Fruit fly (Drosophila melanogaster) whole organism, prepupa: ENCODE data around the gene grk.

ENCODE experiments used
- Blimp-1 ChIP-seq: fragments of 200-800 bp; sonication (Bioruptor generic); optimal IDR thresholded peaks from 3 replicates; lab custom pipeline; 2017; ENCODE audit warnings: missing biosample characterization, missing genetic modification characterization, mild to moderate bottlenecking, moderate library complexity, missing genetic modification reagents
- CG10631 ChIP-seq: fragments of 200-800 bp; sonication (Bioruptor generic); optimal IDR thresholded peaks from 2 replicates; lab custom pipeline; 2016; ENCODE audit warnings: missing biosample characterization, missing genetic modification characterization
- CG10669 ChIP-seq: fragments of 200-800 bp; sonication (Bioruptor generic); optimal IDR thresholded peaks from 3 replicates; lab custom pipeline; 2018; ENCODE audit warnings: missing biosample characterization, mild to moderate bottlenecking, missing genetic modification characterization, moderate library complexity
- CG11294 ChIP-seq: fragments of 200-800 bp; sonication (Bioruptor generic); IDR thresholded peaks from 2 replicates; pipeline ENCODE4 v1.3.6; 2022; ENCODE audit warnings: missing biosample characterization, missing genetic modification characterization
- CG15336 ChIP-seq: fragments of 200-800 bp; sonication (Bioruptor generic); IDR thresholded peaks from 2 replicates; pipeline ENCODE4 v1.3.6; 2022; ENCODE audit warnings: missing biosample characterization, missing genetic modification characterization
- CG1621 ChIP-seq: fragments of 200-800 bp; sonication (Bioruptor generic); optimal IDR thresholded peaks from 3 replicates; lab custom pipeline; 2018; ENCODE audit warnings: missing biosample characterization, mild to moderate bottlenecking, missing genetic modification characterization
- CG3032 ChIP-seq: fragments of 200-800 bp; optimal IDR thresholded peaks from 2 replicates; lab custom pipeline; 2019; ENCODE audit warnings: missing biosample characterization, mild to moderate bottlenecking, missing genetic modification characterization, moderate library complexity
- CG31627 ChIP-seq: fragments of 200-800 bp; sonication (Bioruptor generic); optimal IDR thresholded peaks from 3 replicates; lab custom pipeline; 2016; ENCODE audit warnings: missing biosample characterization, missing genetic modification characterization
- CG32006 ChIP-seq: fragments of 200-800 bp; sonication (Bioruptor generic); optimal IDR thresholded peaks from 3 replicates; lab custom pipeline; 2017; ENCODE audit warnings: missing biosample characterization, mild to moderate bottlenecking, missing genetic modification characterization
- CG34406 ChIP-seq: fragments of 200-800 bp; sonication (Bioruptor generic); optimal IDR thresholded peaks from 3 replicates; lab custom pipeline; 2016; ENCODE audit warnings: missing biosample characterization, missing genetic modification characterization
- CG6163 ChIP-seq: fragments of 200-800 bp; sonication (Bioruptor generic); IDR thresholded peaks from 3 replicates; pipeline ENCODE4 v1.3.6; 2022; ENCODE audit warnings: missing biosample characterization, missing genetic modification characterization
- CG6792 ChIP-seq: fragments of 200-800 bp; sonication (Bioruptor generic); optimal IDR thresholded peaks from 3 replicates; lab custom pipeline; 2016; ENCODE audit warnings: missing biosample characterization, missing genetic modification characterization
- CG6854 ChIP-seq: fragments of 200-800 bp; sonication (Bioruptor generic); optimal IDR thresholded peaks from 2 replicates; lab custom pipeline; 2017; ENCODE audit warnings: missing biosample characterization, mild to moderate bottlenecking, missing genetic modification characterization
- CG8119 ChIP-seq: fragments of 200-800 bp; sonication (Bioruptor generic); IDR thresholded peaks from 3 replicates; pipeline ENCODE4 v1.3.6; 2022; ENCODE audit warnings: missing biosample characterization, missing genetic modification characterization
- CG8319 ChIP-seq: fragments of 200-800 bp; sonication (Bioruptor generic); optimal IDR thresholded peaks from 3 replicates; lab custom pipeline; 2016; ENCODE audit warnings: missing biosample characterization, missing genetic modification characterization
- CG9139 ChIP-seq: fragments of 200-800 bp; sonication (Bioruptor generic); optimal IDR thresholded peaks from 3 replicates; lab custom pipeline; 2017; ENCODE audit warnings: missing biosample characterization, mild to moderate bottlenecking, missing genetic modification characterization
- Eip75B ChIP-seq: fragments of 200-800 bp; sonication (Bioruptor generic); optimal IDR thresholded peaks from 3 replicates; lab custom pipeline; 2016; ENCODE audit warnings: missing biosample characterization, missing genetic modification characterization
- Eip78C ChIP-seq: fragments of 200-800 bp; sonication (Bioruptor generic); peaks from one replicate; lab custom pipeline; 2016; ENCODE audit warnings: missing biosample characterization, missing genetic modification characterization
- Eip93F ChIP-seq: fragments of 200-800 bp; sonication (Bioruptor generic); optimal IDR thresholded peaks from 2 replicates; lab custom pipeline; 2016; ENCODE audit warnings: missing biosample characterization, mild to moderate bottlenecking, missing genetic modification characterization
- Ets21C ChIP-seq: fragments of 200-800 bp; sonication (Bioruptor generic); optimal IDR thresholded peaks from 3 replicates; lab custom pipeline; 2016; ENCODE audit warnings: missing biosample characterization, missing genetic modification characterization
- Gug ChIP-seq: fragments of 200-800 bp; sonication (Bioruptor generic); IDR thresholded peaks from 2 replicates; pipeline ENCODE4 v1.3.6; 2022; ENCODE audit warnings: missing biosample characterization, missing genetic modification characterization
- Hr38 ChIP-seq: sonication (Bioruptor generic); optimal IDR thresholded peaks from 2 replicates; lab custom pipeline; 2016; ENCODE audit warnings: missing biosample characterization, missing genetic modification characterization
- Hr39 ChIP-seq: fragments of 200-800 bp; sonication (Bioruptor generic); optimal IDR thresholded peaks from 2 replicates; lab custom pipeline; 2016; ENCODE audit warnings: missing biosample characterization, missing genetic modification characterization
- Hr4 ChIP-seq: fragments of 200-800 bp; sonication (Bioruptor generic); optimal IDR thresholded peaks from 3 replicates; lab custom pipeline; 2016; ENCODE audit warnings: missing biosample characterization, missing genetic modification characterization
- Lpt ChIP-seq: fragments of 200-800 bp; sonication (Bioruptor generic); optimal IDR thresholded peaks from 3 replicates; lab custom pipeline; 2016; ENCODE audit warnings: missing biosample characterization, missing genetic modification characterization
- Met ChIP-seq: fragments of 200-800 bp; sonication (Bioruptor generic); optimal IDR thresholded peaks from 3 replicates; lab custom pipeline; 2016; ENCODE audit warnings: missing biosample characterization, missing genetic modification characterization
- OdsH ChIP-seq: fragments of 200-800 bp; sonication (Bioruptor generic); optimal IDR thresholded peaks from 3 replicates; lab custom pipeline; 2016; ENCODE audit warnings: missing biosample characterization, missing genetic modification characterization
- Smox ChIP-seq: fragments of 200-800 bp; sonication (Bioruptor generic); optimal IDR thresholded peaks from 3 replicates; lab custom pipeline; 2016; ENCODE audit warnings: missing biosample characterization, missing genetic modification characterization
- Sox102F ChIP-seq: fragments of 200-800 bp; sonication (Bioruptor generic); optimal IDR thresholded peaks from 2 replicates; lab custom pipeline; 2016; ENCODE audit warnings: missing biosample characterization, mild to moderate bottlenecking, missing genetic modification characterization
- Sox14 ChIP-seq: fragments of 200-800 bp; sonication (Bioruptor generic); optimal IDR thresholded peaks from 3 replicates; lab custom pipeline; 2016; ENCODE audit warnings: missing biosample characterization, missing genetic modification characterization
- Sox15 ChIP-seq: fragments of 200-800 bp; sonication (Bioruptor generic); optimal IDR thresholded peaks from 3 replicates; lab custom pipeline; 2016; ENCODE audit warnings: missing biosample characterization, missing genetic modification characterization
- achi ChIP-seq: fragments of 200-800 bp; sonication (Bioruptor generic); optimal IDR thresholded peaks from 3 replicates; lab custom pipeline; 2016; ENCODE audit warnings: missing biosample characterization, missing genetic modification characterization
- dsx ChIP-seq: fragments of 200-800 bp; optimal IDR thresholded peaks from 3 replicates; lab custom pipeline; 2019; ENCODE audit warnings: missing biosample characterization, mild to moderate bottlenecking, missing genetic modification characterization, moderate library complexity; ENCODE audit not compliant: poor library complexity, severe bottlenecking
- eg ChIP-seq: fragments of 200-800 bp; sonication (Bioruptor generic); IDR thresholded peaks from 3 replicates; pipeline ENCODE4 v1.3.6; 2022; ENCODE audit warnings: missing biosample characterization, missing genetic modification characterization
- esn ChIP-seq: fragments of 200-800 bp; sonication (Bioruptor generic); optimal IDR thresholded peaks from 2 replicates; lab custom pipeline; 2016; ENCODE audit warnings: missing biosample characterization, mild to moderate bottlenecking, missing genetic modification characterization, moderate library complexity
- fd59A ChIP-seq: fragments of 200-800 bp; sonication (Bioruptor generic); optimal IDR thresholded peaks from 2 replicates; lab custom pipeline; 2017; ENCODE audit warnings: missing biosample characterization, mild to moderate bottlenecking, missing genetic modification characterization, missing genetic modification reagents
- fd85E ChIP-seq: fragments of 200-800 bp; sonication (Bioruptor generic); optimal IDR thresholded peaks from 3 replicates; lab custom pipeline; 2016; ENCODE audit warnings: missing biosample characterization, missing genetic modification characterization
- fkh ChIP-seq: fragments of 200-800 bp; sonication (Bioruptor generic); optimal IDR thresholded peaks from 3 replicates; lab custom pipeline; 2017; ENCODE audit warnings: missing biosample characterization, mild to moderate bottlenecking, missing genetic modification characterization, moderate library complexity
- lz ChIP-seq: fragments of 200-800 bp; sonication (Bioruptor generic); optimal IDR thresholded peaks from 3 replicates; lab custom pipeline; 2016; ENCODE audit warnings: missing biosample characterization, missing genetic modification characterization
- net ChIP-seq: fragments of 200-800 bp; sonication (Bioruptor generic); optimal IDR thresholded peaks from 3 replicates; lab custom pipeline; 2016; ENCODE audit warnings: missing biosample characterization, missing genetic modification characterization
- pdm3 ChIP-seq: fragments of 200-800 bp; sonication (Bioruptor generic); optimal IDR thresholded peaks from 3 replicates; lab custom pipeline; 2016; ENCODE audit warnings: missing biosample characterization, missing genetic modification characterization
- salr ChIP-seq, 2 experiments: fragments of 200-800 bp; sonication (Bioruptor generic); optimal IDR thresholded peaks; 3 replicates each; lab custom pipeline; 2016 to 2018; ENCODE audit warnings: missing biosample characterization in 2 of 2, missing genetic modification characterization in 2 of 2, mild to moderate bottlenecking in 1 of 2
- spab ChIP-seq: fragments of 200-800 bp; sonication (Bioruptor generic); optimal IDR thresholded peaks from 2 replicates; lab custom pipeline; 2017; ENCODE audit warnings: missing biosample characterization, mild to moderate bottlenecking, missing genetic modification characterization, missing genetic modification reagents
- ss ChIP-seq, 2 experiments: fragments of 200-800 bp; sonication (Bioruptor generic); optimal IDR thresholded peaks; 2 replicates in 1 of 2; 3 replicates in 1 of 2; lab custom pipeline; 2017 to 2018; ENCODE audit warnings: mild to moderate bottlenecking in 2 of 2, missing biosample characterization in 2 of 2, missing genetic modification characterization in 2 of 2, moderate library complexity in 1 of 2
- vri ChIP-seq: fragments of 200-800 bp; sonication (Bioruptor generic); optimal IDR thresholded peaks from 3 replicates; lab custom pipeline; 2016; ENCODE audit warnings: missing biosample characterization, mild to moderate bottlenecking, missing genetic modification characterization

Gene grk

dm6 chr2L:8463144-8464106 lies 30.0 kb upstream of the grk start, which contains the start of gene Agpat2 (continued):
- TF ChIP-seq Lpt (GFP tag; lab: Kevin White, UChicago), result peak; percentile 2
- TF ChIP-seq CG10669, result peak; percentile 62
- peak; percentile 57 for TF ChIP-seq spab (GFP tag; lab: Kevin White, UChicago)
- peak; percentile 79 for TF ChIP-seq Hr39 (GFP tag; lab: Kevin White, UChicago)
- TF ChIP-seq CG15336 (GFP tag; lab: Robert Waterston, UW), result 0 out of 2 replicates have a peak, but pooled peaks have one; percentile 26
- TF ChIP-seq fd85E (GFP tag; lab: Kevin White, UChicago), result peak; percentile 7
- peak; percentile 67 for TF ChIP-seq pdm3
- no peak for TF ChIP-seq CG9139 (GFP tag; lab: Kevin White, UChicago)
- no peak for TF ChIP-seq Gug (GFP tag; lab: Robert Waterston, UW)
- no peak for TF ChIP-seq CG11294
- no peak for TF ChIP-seq Hr38 (GFP tag; lab: Kevin White, UChicago)
- peak; percentile 2 to 35 for TF ChIP-seq salr (GFP tag; optimal IDR thresholded peaks at IDR 0.05; lab: Kevin White, UChicago)
- TF ChIP-seq eg, result 0 out of 3 replicates have a peak, but pooled peaks have one; percentile 11
- TF ChIP-seq Eip78C, result peak; percentile 92
- peak; percentile 73 for TF ChIP-seq CG6163 (GFP tag; lab: Robert Waterston, UW)
- peak; percentile 59 for TF ChIP-seq achi (GFP tag; lab: Kevin White, UChicago)
- TF ChIP-seq dsx (GFP tag; lab: Kevin White, UChicago), result peak; percentile 27
- peak; percentile 6 for TF ChIP-seq fkh (GFP tag; lab: Kevin White, UChicago)

- TF ChIP-seq Eip78C (peak; percentile 73), spab (GFP tag; lab: Kevin White, UChicago) (no peak), eg (no peak), lz (GFP tag; lab: Kevin White, UChicago) (peak; percentile 22), ss (GFP tag; optimal IDR thresholded peaks at IDR 0.05; lab: Kevin White, UChicago) (no peak), esn (GFP tag; lab: Kevin White, UChicago) (peak; percentile 23), fd59A (GFP tag; lab: Kevin White, UChicago) (no peak), OdsH (peak; percentile 23), CG1621 (tag; lab: Kevin White, UChicago) (no peak), Met (GFP tag; lab: Kevin White, UChicago) (peak; percentile 14), CG34406 (GFP tag; lab: Kevin White, UChicago) (no peak), Hr39 (GFP tag; lab: Kevin White, UChicago) (peak; percentile 23), net (GFP tag; lab: Kevin White, UChicago) (peak; percentile 10), Hr4 (GFP tag; lab: Kevin White, UChicago) (peak; percentile 28), Sox15 (GFP tag; lab: Kevin White, UChicago) (no peak), CG6854 (GFP tag; lab: Kevin White, UChicago) (no peak), Eip93F (GFP tag; lab: Kevin White, UChicago) (no peak), CG10631 (GFP tag; lab: Kevin White, UChicago) (no peak), achi (GFP tag; lab: Kevin White, UChicago) (peak; percentile 24), CG3032 (no peak), CG10669 (peak; percentile 30), CG6163 (GFP tag; lab: Robert Waterston, UW) (no peak), CG8319 (GFP tag; lab: Kevin White, UChicago) (no peak), Sox14 (GFP tag; lab: Kevin White, UChicago) (no peak), CG6792 (GFP tag; lab: Kevin White, UChicago) (no peak), Ets21C (GFP tag; lab: Kevin White, UChicago) (no peak), salr (GFP tag; optimal IDR thresholded peaks at IDR 0.05; lab: Kevin White, UChicago) (no peak), Hr38 (GFP tag; lab: Kevin White, UChicago) (no peak), vri (GFP tag; lab: Kevin White, UChicago) (peak; percentile 3), Smox (GFP tag; lab: Kevin White, UChicago) (no peak), Sox102F (GFP tag; lab: Kevin White, UChicago) (peak; percentile 8), Blimp-1 (GFP tag; lab: Kevin White, UChicago) (no peak), CG31627 (no peak), Eip75B (GFP tag; lab: Kevin White, UChicago) (no peak), CG32006 (GFP tag; lab: Kevin White, UChicago) (peak; percentile 33), CG11294 (no peak), CG8119 (GFP tag; lab: Robert Waterston, UW) (no peak), dsx (GFP tag; lab: Kevin White, UChicago) (peak; percentile 35)
These were observed 28.5 kb upstream of the grk start for dm6 chr2L:8461782-8462453.
